Worm (Caenorhabditis elegans): ENCODE results near the gene F59A2.5.

The F59A2.5 gene

ce11 chrIII:3429761-3430160, 25.1 kb downstream of the F59A2.5 start:
- TF ChIP-seq hlh-6 (tag; optimal IDR thresholded peaks at IDR 0.05) (no peak), madf-2 (tag; optimal IDR thresholded peaks at IDR 0.05) (no peak), unc-3 (GFP tag; conservative IDR thresholded peaks at IDR 0.05) (no peak), unc-3 (tag; optimal IDR thresholded peaks at IDR 0.05) (no peak), pha-2 (tag; optimal IDR thresholded peaks at IDR 0.05) (no peak), ceh-19 (GFP tag; optimal IDR thresholded peaks at IDR 0.05) (no peak), elt-2 (tag; optimal IDR thresholded peaks at IDR 0.05) (no peak), hlh-13 (GFP tag; optimal IDR thresholded peaks at IDR 0.05) (no peak)

- TF ChIP-seq pha-2 (tag; optimal IDR thresholded peaks at IDR 0.05) (no peak), F13H6.1 (tag; optimal IDR thresholded peaks at IDR 0.05) (no peak), ahr-1 (tag; optimal IDR thresholded peaks at IDR 0.05) (no peak), npax-4 (tag; optimal IDR thresholded peaks at IDR 0.05) (no peak), ceh-22 (tag; optimal IDR thresholded peaks at IDR 0.05) (no peak), zip-5 (tag; optimal IDR thresholded peaks at IDR 0.05) (no peak), K09A11.1 (tag; optimal IDR thresholded peaks at IDR 0.05; ENCODE audit: insufficient read depth) (no peak), tbx-7 (tag; optimal IDR thresholded peaks at IDR 0.05) (no peak), rnt-1 (tag; optimal IDR thresholded peaks at IDR 0.05) (no peak), lim-6 (tag; optimal IDR thresholded peaks at IDR 0.05) (no peak), fax-1 (tag; optimal IDR thresholded peaks at IDR 0.05) (no peak), tbx-2 (tag; optimal IDR thresholded peaks at IDR 0.05) (no peak), madf-2 (tag; optimal IDR thresholded peaks at IDR 0.05) (no peak), pat-9 (tag; optimal IDR thresholded peaks at IDR 0.05) (no peak)
Measured at ce11 chrIII:3430667-3431066, 26.0 kb downstream of the F59A2.5 start.

- no peak for TF ChIP-seq lin-11 (tag; optimal IDR thresholded peaks at IDR 0.05)
- TF ChIP-seq C38D4.7 (GFP tag; optimal IDR thresholded peaks at IDR 0.05), result no peak
- TF ChIP-seq elt-4 (tag; optimal IDR thresholded peaks at IDR 0.05), result no peak
- TF ChIP-seq unc-42 (tag; optimal IDR thresholded peaks at IDR 0.05), result no peak
- no peak for TF ChIP-seq odd-2 (tag; optimal IDR thresholded peaks at IDR 0.05)
- no peak for TF ChIP-seq madf-2 (tag; optimal IDR thresholded peaks at IDR 0.05)
- TF ChIP-seq dmd-4 (tag; optimal IDR thresholded peaks at IDR 0.05; ENCODE audit: borderline replicate concordance), result no peak
- TF ChIP-seq lim-6 (tag; optimal IDR thresholded peaks at IDR 0.05), result no peak
- no peak for TF ChIP-seq sdc-2 (tag; optimal IDR thresholded peaks at IDR 0.05)
- no peak for TF ChIP-seq elt-2 (tag; optimal IDR thresholded peaks at IDR 0.05)
- TF ChIP-seq nhr-232 (tag; optimal IDR thresholded peaks at IDR 0.05), result no peak
- TF ChIP-seq pha-2 (tag; optimal IDR thresholded peaks at IDR 0.05), result no peak
Measured at ce11 chrIII:3431385-3431784, 26.7 kb downstream of the F59A2.5 start, which contains the start of gene K01A11.1. Gene K01A11.1, minus strand, starts transcription at chrIII:3431485.

ce11 chrIII:3435152-3435551, 30.5 kb downstream of the F59A2.5 start:
- TF ChIP-seq elt-2 (tag; optimal IDR thresholded peaks at IDR 0.05), result peak; percentile 90
- no peak for TF ChIP-seq ceh-18 (tag; optimal IDR thresholded peaks at IDR 0.05)

ce11 chrIII:3437139-3437538, 32.5 kb downstream of the F59A2.5 start:
- TF ChIP-seq unc-55 (GFP tag; optimal IDR thresholded peaks at IDR 0.05), result peak; percentile 43
- no peak for TF ChIP-seq madf-2 (tag; optimal IDR thresholded peaks at IDR 0.05)
- TF ChIP-seq unc-3 (GFP tag; conservative IDR thresholded peaks at IDR 0.05), result no peak
- peak; percentile 17 for TF ChIP-seq unc-3 (tag; optimal IDR thresholded peaks at IDR 0.05)

- TF ChIP-seq ceh-45 (GFP tag; IDR thresholded peaks at IDR 0.05), result no peak
- TF ChIP-seq pax-1 (tag; optimal IDR thresholded peaks at IDR 0.05), result no peak
- TF ChIP-seq ets-4 (tag; optimal IDR thresholded peaks at IDR 0.05), result no peak
- no peak for TF ChIP-seq unc-86 (tag; optimal IDR thresholded peaks at IDR 0.05)
- TF ChIP-seq tbx-2 (tag; optimal IDR thresholded peaks at IDR 0.05), result no peak
- TF ChIP-seq sox-4 (tag; optimal IDR thresholded peaks at IDR 0.05), result no peak
- no peak for TF ChIP-seq gmeb-2 (tag; optimal IDR thresholded peaks at IDR 0.05)
- no peak for TF ChIP-seq tbx-7 (tag; optimal IDR thresholded peaks at IDR 0.05)
- TF ChIP-seq ceh-48 (tag; optimal IDR thresholded peaks at IDR 0.05), result no peak
- no peak for TF ChIP-seq ahr-1 (tag; optimal IDR thresholded peaks at IDR 0.05)
- TF ChIP-seq eyg-1 (tag; optimal IDR thresholded peaks at IDR 0.05), result no peak
- TF ChIP-seq mec-3 (tag; optimal IDR thresholded peaks at IDR 0.05; ENCODE audit: borderline replicate concordance), result no peak
- no peak for TF ChIP-seq pha-4 (tag; optimal IDR thresholded peaks at IDR 0.05)
- TF ChIP-seq che-1 (tag; optimal IDR thresholded peaks at IDR 0.05), result no peak
Measured at ce11 chrIII:3444139-3444538, 39.5 kb downstream of the F59A2.5 start, which contains the start of gene spe-41. Gene spe-41, minus strand, starts transcription at chrIII:3444210.
